Worm (Caenorhabditis elegans) whole organism, L3 larva: ENCODE measurements around the gene hse-5.
A peak's percentile ranks its signal among the peaks of the same experiment; 100 is the strongest.

Experiments used
- R02D3.7 ChIP-seq: fragments of 150-350 bp; optimal IDR thresholded peaks from 2 replicates; lab custom pipeline; 2014; ENCODE audit warnings: missing biosample characterization, missing genetic modification characterization
- ZK546.5 ChIP-seq: sonication (generic microtip); optimal IDR thresholded peaks from 2 replicates; lab custom pipeline; 2017; ENCODE audit warnings: missing biosample characterization, missing genetic modification characterization
- aly-2 ChIP-seq: fragments of 150-350 bp; optimal IDR thresholded peaks from 2 replicates; lab custom pipeline; 2014; ENCODE audit warnings: missing biosample characterization, missing genetic modification characterization
- ama-1 ChIP-seq: fragments of 150-350 bp; optimal IDR thresholded peaks from 2 replicates; lab custom pipeline; 2018
- ceh-16 ChIP-seq: sonication (generic microtip); optimal IDR thresholded peaks from 2 replicates; lab custom pipeline; 2017; ENCODE audit warnings: missing biosample characterization, missing genetic modification characterization
- ceh-28 ChIP-seq: fragments of 150-350 bp; optimal IDR thresholded peaks from 2 replicates; lab custom pipeline; 2014; ENCODE audit warnings: missing biosample characterization, missing genetic modification reagents, missing genetic modification characterization
- ceh-82 ChIP-seq: fragments of 150-350 bp; optimal IDR thresholded peaks from 2 replicates; lab custom pipeline; 2014; ENCODE audit warnings: missing biosample characterization, missing genetic modification characterization
- ceh-9 ChIP-seq: sonication (generic microtip); optimal IDR thresholded peaks from 2 replicates; lab custom pipeline; 2018; ENCODE audit warnings: missing biosample characterization, missing genetic modification characterization
- daf-12 ChIP-seq: fragments of 150-350 bp; optimal IDR thresholded peaks from 2 replicates; lab custom pipeline; 2014; ENCODE audit warnings: missing biosample characterization, missing genetic modification reagents, missing genetic modification characterization
- elt-1 ChIP-seq: fragments of 150-350 bp; optimal IDR thresholded peaks from 2 replicates; lab custom pipeline; 2014; ENCODE audit warnings: missing biosample characterization, missing genetic modification characterization
- elt-2 ChIP-seq: sonication (generic microtip); optimal IDR thresholded peaks from 2 replicates; lab custom pipeline; 2016; ENCODE audit warnings: missing genetic modification reagents, mild to moderate bottlenecking, missing genetic modification characterization, missing compliant biosample characterization
- eor-1 ChIP-seq, 2 experiments: fragments of 150-350 bp; optimal IDR thresholded peaks; 2 replicates each; lab custom pipeline; 2014 to 2018; ENCODE audit warnings: missing biosample characterization in 2 of 2, missing genetic modification characterization in 2 of 2
- fkh-10 ChIP-seq: sonication (generic microtip); optimal IDR thresholded peaks from 2 replicates; lab custom pipeline; 2017; ENCODE audit warnings: missing biosample characterization, missing genetic modification reagents, missing genetic modification characterization
- fkh-2 ChIP-seq: fragments of 150-350 bp; optimal IDR thresholded peaks from 2 replicates; lab custom pipeline; 2014; ENCODE audit warnings: missing biosample characterization, missing genetic modification reagents, missing genetic modification characterization
- fos-1 ChIP-seq: fragments of 150-350 bp; optimal IDR thresholded peaks from 2 replicates; lab custom pipeline; 2014; ENCODE audit warnings: missing biosample characterization, missing genetic modification characterization
- hmg-11 ChIP-seq: sonication (generic microtip); optimal IDR thresholded peaks from 2 replicates; lab custom pipeline; 2016; ENCODE audit warnings: missing genetic modification characterization, missing compliant biosample characterization
- jun-1 ChIP-seq: fragments of 150-350 bp; optimal IDR thresholded peaks from 2 replicates; lab custom pipeline; 2014; ENCODE audit warnings: missing biosample characterization, missing genetic modification reagents, missing genetic modification characterization
- lin-15B ChIP-seq: fragments of 150-350 bp; optimal IDR thresholded peaks from 2 replicates; lab custom pipeline; 2014; ENCODE audit warnings: missing biosample characterization, missing genetic modification characterization
- lsy-12 ChIP-seq: sonication (generic microtip); optimal IDR thresholded peaks from 2 replicates; lab custom pipeline; 2016; ENCODE audit warnings: mild to moderate bottlenecking, missing genetic modification characterization, missing compliant biosample characterization
- mml-1 ChIP-seq: fragments of 150-350 bp; sonication (generic microtip); optimal IDR thresholded peaks from 3 replicates; lab custom pipeline; 2014; ENCODE audit warnings: missing biosample characterization, missing genetic modification characterization
- nfya-1 ChIP-seq: sonication (generic microtip); optimal IDR thresholded peaks from 2 replicates; lab custom pipeline; 2017; ENCODE audit warnings: missing genetic modification characterization, mild to moderate bottlenecking, missing compliant biosample characterization, antibody characterized with exemption, moderate library complexity; ENCODE audit not compliant: insufficient read depth
- nhr-11 ChIP-seq: fragments of 150-350 bp; optimal IDR thresholded peaks from 2 replicates; lab custom pipeline; 2014; ENCODE audit warnings: missing biosample characterization, missing genetic modification characterization
- nhr-25 ChIP-seq: sonication (generic microtip); optimal IDR thresholded peaks from 2 replicates; lab custom pipeline; 2017; ENCODE audit warnings: missing biosample characterization, missing genetic modification characterization
- nhr-28 ChIP-seq: fragments of 150-350 bp; optimal IDR thresholded peaks from 2 replicates; lab custom pipeline; 2014; ENCODE audit warnings: missing biosample characterization, missing genetic modification characterization
- nhr-43 ChIP-seq: sonication (generic microtip); optimal IDR thresholded peaks from 2 replicates; lab custom pipeline; 2016; ENCODE audit warnings: mild to moderate bottlenecking, missing genetic modification characterization, missing compliant biosample characterization; ENCODE audit not compliant: poor library complexity, severe bottlenecking
- nhr-67 ChIP-seq: fragments of 150-350 bp; optimal IDR thresholded peaks from 2 replicates; lab custom pipeline; 2014; ENCODE audit warnings: missing biosample characterization, missing genetic modification characterization
- nhr-76 ChIP-seq: fragments of 150-350 bp; sonication (generic microtip); optimal IDR thresholded peaks from 5 replicates; lab custom pipeline; 2014; ENCODE audit warnings: missing biosample characterization, missing genetic modification characterization
- nhr-77 ChIP-seq: fragments of 150-350 bp; optimal IDR thresholded peaks from 2 replicates; lab custom pipeline; 2014; ENCODE audit warnings: missing biosample characterization, missing genetic modification characterization
- pha-4 ChIP-seq: fragments of 150-350 bp; optimal IDR thresholded peaks from 2 replicates; lab custom pipeline; 2014; ENCODE audit warnings: missing biosample characterization, missing genetic modification reagents, missing genetic modification characterization
- pqm-1 ChIP-seq: fragments of 150-350 bp; optimal IDR thresholded peaks from 2 replicates; lab custom pipeline; 2017; ENCODE audit warnings: missing biosample characterization, missing genetic modification characterization, inconsistent platforms
- sea-2 ChIP-seq: fragments of 150-350 bp; sonication (generic microtip); optimal IDR thresholded peaks from 4 replicates; lab custom pipeline; 2014; ENCODE audit warnings: missing biosample characterization, missing genetic modification reagents, missing genetic modification characterization
- snpc-4 ChIP-seq: fragments of 150-350 bp; optimal IDR thresholded peaks from 2 replicates; lab custom pipeline; 2014; ENCODE audit warnings: missing biosample characterization, missing genetic modification characterization
- tbx-2 ChIP-seq: sonication (generic microtip); optimal IDR thresholded peaks from 2 replicates; lab custom pipeline; 2016; ENCODE audit warnings: mild to moderate bottlenecking, missing genetic modification characterization, missing compliant biosample characterization
- unc-39 ChIP-seq: sonication (generic microtip); optimal IDR thresholded peaks from 4 replicates; lab custom pipeline; 2017; ENCODE audit warnings: missing biosample characterization, missing genetic modification characterization
- zag-1 ChIP-seq: fragments of 150-350 bp; optimal IDR thresholded peaks from 2 replicates; lab custom pipeline; 2014; ENCODE audit warnings: missing biosample characterization, missing genetic modification characterization
- ztf-11 ChIP-seq: fragments of 150-350 bp; optimal IDR thresholded peaks from 2 replicates; lab custom pipeline; 2014; ENCODE audit warnings: missing biosample characterization, missing genetic modification characterization
- ztf-4 ChIP-seq: fragments of 150-350 bp; optimal IDR thresholded peaks from 2 replicates; lab custom pipeline; 2014; ENCODE audit warnings: missing biosample characterization, missing genetic modification characterization

Gene hse-5

DNA sequence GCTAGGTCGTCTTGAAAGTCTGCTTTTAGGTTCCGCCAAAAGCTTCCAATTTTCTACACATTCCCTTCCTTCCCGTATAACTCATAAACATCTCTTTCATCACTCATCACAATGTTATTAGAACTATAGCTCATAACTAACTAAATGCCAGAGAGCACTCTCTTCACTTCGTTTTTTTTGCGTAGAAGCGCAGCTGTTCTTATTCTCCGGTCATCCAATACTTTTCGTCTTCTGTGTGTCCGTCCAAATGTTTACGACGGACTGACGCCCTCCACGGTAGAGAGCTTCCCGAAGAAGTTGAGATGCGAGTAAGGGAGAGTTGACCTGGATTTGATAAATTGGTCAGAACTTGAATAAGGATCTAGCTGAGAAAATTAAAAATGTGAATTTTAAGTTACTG, 14.1 kb downstream of the hse-5 start:
- TF ChIP-seq nhr-28 = no peak
- no peak for TF ChIP-seq nhr-67 (tag; lab: Kevin White, UChicago)
- TF ChIP-seq ZK546.5 (tag; lab: Kevin White, UChicago) = no peak

ce11 chrIII:4359900-4360299, 14.8 kb downstream of the hse-5 start:
- no peak for TF ChIP-seq ceh-28 (tag; lab: Kevin White, UChicago)
- TF ChIP-seq sea-2 = no peak
- no peak for TF ChIP-seq eor-1 (tag; optimal IDR thresholded peaks at IDR 0.05; lab: Kevin White, UChicago)
- TF ChIP-seq jun-1 (tag; lab: Kevin White, UChicago) = no peak
- no peak for TF ChIP-seq ztf-4
- no peak for TF ChIP-seq ceh-9 (tag; lab: Kevin White, UChicago)
- no peak for TF ChIP-seq fos-1 (tag; lab: Kevin White, UChicago)
- TF ChIP-seq nhr-77 (tag; lab: Kevin White, UChicago) = no peak
- no peak for TF ChIP-seq zag-1 (tag; lab: Kevin White, UChicago)
- no peak for TF ChIP-seq hmg-11 (tag; lab: Kevin White, UChicago)
- TF ChIP-seq aly-2 (tag; lab: Kevin White, UChicago) = no peak
- no peak for TF ChIP-seq nhr-43
- no peak for TF ChIP-seq lin-15B (tag; lab: Kevin White, UChicago)

DNA sequence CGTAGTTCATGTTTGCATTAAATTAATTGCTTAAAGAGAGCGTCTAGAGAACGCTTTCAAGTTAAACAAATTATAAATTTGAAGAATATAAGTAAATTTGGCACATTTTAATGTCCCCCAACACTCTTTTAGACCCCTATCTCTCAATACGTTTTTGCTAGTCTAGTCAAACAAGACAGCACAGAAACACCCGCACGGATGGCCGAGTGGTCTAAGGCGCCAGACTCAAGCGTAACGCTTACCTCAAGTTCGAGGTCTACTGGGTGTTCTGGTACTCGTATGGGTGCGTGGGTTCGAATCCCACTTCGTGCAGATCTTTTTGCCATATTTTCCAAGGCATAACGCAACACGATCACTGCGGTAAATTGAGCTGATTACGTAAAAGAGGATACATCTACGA, 17.2 kb downstream of the hse-5 start:
- TF ChIP-seq nhr-11 (tag; lab: Kevin White, UChicago) (no peak), snpc-4 (tag; lab: Kevin White, UChicago) (no peak), lsy-12 (tag; lab: Kevin White, UChicago) (no peak), nfya-1 (tag; lab: Kevin White, UChicago) (peak; percentile 31), nhr-25 (tag; lab: Kevin White, UChicago) (peak; percentile 10), elt-2 (peak; percentile 24), mml-1 (tag; lab: Kevin White, UChicago) (no peak), R02D3.7 (tag; lab: Kevin White, UChicago) (no peak), ztf-11 (tag; lab: Kevin White, UChicago) (no peak), ztf-4 (no peak), daf-12 (tag; lab: Kevin White, UChicago) (no peak), tbx-2 (tag; lab: Kevin White, UChicago) (no peak), ceh-9 (tag; lab: Kevin White, UChicago) (no peak), lin-15B (tag; lab: Kevin White, UChicago) (no peak), pqm-1 (tag; lab: Kevin White, UChicago) (no peak), fos-1 (tag; lab: Kevin White, UChicago) (no peak), nhr-76 (tag; lab: Kevin White, UChicago) (no peak), unc-39 (no peak), nhr-67 (tag; lab: Kevin White, UChicago) (no peak)

ce11 chrIII:4364974-4365373, 19.8 kb downstream of the hse-5 start, which contains the start of gene ckb-1:
ckb-1 (plus strand) TSS chrIII:4365274.
- peak; percentile 7 for TF ChIP-seq hmg-11 (tag; lab: Kevin White, UChicago)
- no peak for TF ChIP-seq daf-12 (tag; lab: Kevin White, UChicago)
- TF ChIP-seq mml-1 (tag; lab: Kevin White, UChicago) = no peak
- TF ChIP-seq nfya-1 (tag; lab: Kevin White, UChicago) = no peak
- TF ChIP-seq snpc-4 (tag; lab: Kevin White, UChicago) = no peak
- TF ChIP-seq nhr-28 = no peak
- TF ChIP-seq pha-4 (tag; lab: Kevin White, UChicago) = peak; percentile 10
- no peak for TF ChIP-seq ceh-82 (tag; lab: Kevin White, UChicago)
- no peak for TF ChIP-seq nhr-76 (tag; lab: Kevin White, UChicago)
- no peak for TF ChIP-seq elt-1 (tag; lab: Kevin White, UChicago)
- TF ChIP-seq nhr-11 (tag; lab: Kevin White, UChicago) = no peak
- no peak for TF ChIP-seq fkh-2
- no peak for TF ChIP-seq ama-1 (lab: Kevin White, UChicago)
- no peak for TF ChIP-seq fkh-10 (GFP tag; lab: Kevin White, UChicago)
- no peak for TF ChIP-seq ceh-16 (tag; lab: Kevin White, UChicago)
